Fruit fly (Drosophila melanogaster): ENCODE measurements around the gene CG6999.
A peak's percentile ranks its signal among the peaks of the same experiment; 100 is the strongest.

The CG6999 gene

dm6 chrX:9119671-9120364 is 31.7 kb downstream of the CG6999 start (continued):
- TF ChIP-seq Hr3 (GFP tag; optimal IDR thresholded peaks at IDR 0.05) = peak; percentile 17
- TF ChIP-seq bsh (GFP tag; optimal IDR thresholded peaks at IDR 0.05) = peak in 1 of 2 experiments; percentile 18
- no peak for TF ChIP-seq CG4360 (GFP tag; IDR thresholded peaks at IDR 0.05)
- TF ChIP-seq aop (GFP tag; IDR thresholded peaks at IDR 0.05) = no peak
- no peak for TF ChIP-seq CG4820 (GFP tag; optimal IDR thresholded peaks at IDR 0.05)
- peak; percentile 7 for TF ChIP-seq CG4328 (GFP tag; optimal IDR thresholded peaks at IDR 0.05)
- peak; percentile 6 for TF ChIP-seq HHEX (GFP tag; optimal IDR thresholded peaks at IDR 0.05)
- TF ChIP-seq CG18619 (GFP tag; optimal IDR thresholded peaks at IDR 0.05) = peak; percentile 5
- TF ChIP-seq CG15269 (tag; optimal IDR thresholded peaks at IDR 0.05) = peak; percentile 50
- no peak for TF ChIP-seq CG2889 (GFP tag; IDR thresholded peaks at IDR 0.05)
- no peak for TF ChIP-seq slou (GFP tag; optimal IDR thresholded peaks at IDR 0.05)
- peak; percentile 24 for TF ChIP-seq CG2712 (tag; optimal IDR thresholded peaks at IDR 0.05)
- TF ChIP-seq Chrac-16 (GFP tag; optimal IDR thresholded peaks at IDR 0.05) = peak; percentile 28
- TF ChIP-seq trh (GFP tag; optimal IDR thresholded peaks at IDR 0.05) = no peak
- no peak for TF ChIP-seq hbn (GFP tag; IDR thresholded peaks at IDR 0.05; ENCODE audit: partially characterized antibody)
- TF ChIP-seq row (GFP tag; IDR thresholded peaks at IDR 0.05) = peak; percentile 39
- peak; percentile 8 for TF ChIP-seq CG10267 (tag; optimal IDR thresholded peaks at IDR 0.05)
- TF ChIP-seq ro (GFP tag; IDR thresholded peaks at IDR 0.05) = no peak
- TF ChIP-seq CG9876 (GFP tag; optimal IDR thresholded peaks at IDR 0.05) = no peak
- no peak for TF ChIP-seq CG17359 (tag; optimal IDR thresholded peaks at IDR 0.05)
- peak; percentile 37 for TF ChIP-seq CG7839 (tag; optimal IDR thresholded peaks at IDR 0.05)
- no peak for TF ChIP-seq CG11560 (tag; IDR thresholded peaks at IDR 0.05)
- no peak for TF ChIP-seq CG10565 (GFP tag; optimal IDR thresholded peaks at IDR 0.05)
- no peak for TF ChIP-seq CG32532 (GFP tag; IDR thresholded peaks at IDR 0.05)
- peak; percentile 10 for TF ChIP-seq pum (GFP tag; optimal IDR thresholded peaks at IDR 0.05)
- no peak for TF ChIP-seq CG4854 (GFP tag; optimal IDR thresholded peaks at IDR 0.05)
- TF ChIP-seq CG7556 (GFP tag; optimal IDR thresholded peaks at IDR 0.05) = peak; percentile 65
- peak; percentile 34 for TF ChIP-seq CG10209 (GFP tag; optimal IDR thresholded peaks at IDR 0.05)
- TF ChIP-seq Doc2 (GFP tag; IDR thresholded peaks at IDR 0.05) = no peak
- no peak for TF ChIP-seq CG10366 (GFP tag; IDR thresholded peaks at IDR 0.05)
- peak; percentile 80 for TF ChIP-seq Ets65A (GFP tag)
- no peak for TF ChIP-seq CG33557 (GFP tag; optimal IDR thresholded peaks at IDR 0.05)
- no peak for TF ChIP-seq CG15073 (GFP tag; optimal IDR thresholded peaks at IDR 0.05)
- no peak for TF ChIP-seq CG34422 (GFP tag; IDR thresholded peaks at IDR 0.05)
- no peak for TF ChIP-seq Ets97D (GFP tag; optimal IDR thresholded peaks at IDR 0.05)
- TF ChIP-seq CG4730 (GFP tag; IDR thresholded peaks at IDR 0.05) = no peak
- peak; percentile 73 for TF ChIP-seq crol (GFP tag; IDR thresholded peaks at IDR 0.05)
- peak; percentile 44 for TF ChIP-seq lmd (GFP tag; IDR thresholded peaks at IDR 0.05)
- TF ChIP-seq CG7745 (tag; optimal IDR thresholded peaks at IDR 0.05) = no peak
- TF ChIP-seq otp (GFP tag; IDR thresholded peaks at IDR 0.05) = no peak
- no peak for TF ChIP-seq wor (GFP tag; IDR thresholded peaks at IDR 0.05)
- TF ChIP-seq Sox100B (GFP tag; optimal IDR thresholded peaks at IDR 0.05) = peak; percentile 67
- peak; percentile 3 for TF ChIP-seq CG16863 (GFP tag; optimal IDR thresholded peaks at IDR 0.05)
- peak; percentile 15 for TF ChIP-seq CG12659 (GFP tag; optimal IDR thresholded peaks at IDR 0.05)
- no peak for TF ChIP-seq CG6272 (GFP tag; IDR thresholded peaks at IDR 0.05)
- no peak for TF ChIP-seq Dad (GFP tag; optimal IDR thresholded peaks at IDR 0.05)
- peak; percentile 1 for TF ChIP-seq lilli (GFP tag; optimal IDR thresholded peaks at IDR 0.05)
- peak; percentile 15 for TF ChIP-seq Blimp-1 (GFP tag; optimal IDR thresholded peaks at IDR 0.05)
- peak; percentile 73 for TF ChIP-seq sens (GFP tag)
- peak; percentile 35; the same call in 1 of the 2 replicates for TF ChIP-seq CG31441 (GFP tag; IDR thresholded peaks at IDR 0.05)
- TF ChIP-seq stwl (tag; optimal IDR thresholded peaks at IDR 0.05) = no peak

All from whole organism, embryonic.